Worm (Caenorhabditis elegans) whole organism, mixed stage, embryonic: Measurements from ENCODE around the gene F22B5.10.

Experiments
- bed-3 ChIP-seq: fragments of 200-800 bp; sonication (Bioruptor generic); optimal IDR thresholded peaks from 3 replicates; lab custom pipeline; 2018; ENCODE audit warnings: mild to moderate bottlenecking, missing genetic modification characterization, moderate library complexity, missing compliant biosample characterization
- ceh-39 ChIP-seq: fragments of 150-350 bp; optimal IDR thresholded peaks from 2 replicates; lab custom pipeline; 2014; ENCODE audit warnings: missing biosample characterization, missing genetic modification characterization
- ces-1 ChIP-seq: fragments of 150-350 bp; optimal IDR thresholded peaks from 2 replicates; lab custom pipeline; 2014; ENCODE audit warnings: missing biosample characterization, missing genetic modification reagents, missing genetic modification characterization
- cnd-1 ChIP-seq: fragments of 200-800 bp; sonication (Bioruptor generic); optimal IDR thresholded peaks from 2 replicates; lab custom pipeline; 2018; ENCODE audit warnings: mild to moderate bottlenecking, missing genetic modification characterization, missing compliant biosample characterization
- drap-1 ChIP-seq: fragments of 200-800 bp; sonication (Bioruptor generic); optimal IDR thresholded peaks from 3 replicates; lab custom pipeline; 2018; ENCODE audit warnings: mild to moderate bottlenecking, missing genetic modification characterization, missing compliant biosample characterization
- elt-1 ChIP-seq: sonication (generic microtip); optimal IDR thresholded peaks from 2 replicates; lab custom pipeline; 2017; ENCODE audit warnings: missing genetic modification characterization, mild to moderate bottlenecking, missing compliant biosample characterization, antibody characterized with exemption, moderate library complexity, borderline replicate concordance; ENCODE audit not compliant: insufficient read depth
- elt-3 ChIP-seq: fragments of 150-350 bp; optimal IDR thresholded peaks from 2 replicates; lab custom pipeline; 2014; ENCODE audit warnings: missing biosample characterization, missing genetic modification characterization
- ham-2 ChIP-seq: fragments of 200-800 bp; sonication (Bioruptor generic); optimal IDR thresholded peaks from 2 replicates; lab custom pipeline; 2018; ENCODE audit warnings: mild to moderate bottlenecking, missing genetic modification characterization, missing compliant biosample characterization
- hlh-1 ChIP-seq: fragments of 150-350 bp; optimal IDR thresholded peaks from 2 replicates; lab custom pipeline; 2014; ENCODE audit warnings: missing biosample characterization, missing genetic modification reagents, missing genetic modification characterization
- lin-13 ChIP-seq: fragments of 150-350 bp; optimal IDR thresholded peaks from 2 replicates; lab custom pipeline; 2014; ENCODE audit warnings: missing biosample characterization, missing genetic modification characterization
- lin-32 ChIP-seq: fragments of 200-800 bp; sonication (Bioruptor generic); optimal IDR thresholded peaks from 2 replicates; lab custom pipeline; 2018; ENCODE audit warnings: mild to moderate bottlenecking, missing genetic modification characterization, missing compliant biosample characterization
- mab-5 ChIP-seq: fragments of 150-350 bp; optimal IDR thresholded peaks from 2 replicates; lab custom pipeline; 2014; ENCODE audit warnings: missing biosample characterization, missing genetic modification characterization
- mep-1 ChIP-seq: fragments of 150-350 bp; optimal IDR thresholded peaks from 2 replicates; lab custom pipeline; 2017; ENCODE audit warnings: missing biosample characterization, missing genetic modification reagents, missing genetic modification characterization, inconsistent platforms
- mls-2 ChIP-seq: sonication (generic microtip); optimal IDR thresholded peaks from 2 replicates; lab custom pipeline; 2016; ENCODE audit warnings: mild to moderate bottlenecking, missing genetic modification characterization, moderate library complexity, missing compliant biosample characterization
- nhr-12 ChIP-seq: fragments of 150-350 bp; optimal IDR thresholded peaks from 2 replicates; lab custom pipeline; 2014; ENCODE audit warnings: missing biosample characterization, missing genetic modification characterization
- nhr-2 ChIP-seq: fragments of 150-350 bp; optimal IDR thresholded peaks from 2 replicates; lab custom pipeline; 2014; ENCODE audit warnings: missing biosample characterization, missing genetic modification characterization
- nhr-237 ChIP-seq: fragments of 150-350 bp; optimal IDR thresholded peaks from 2 replicates; lab custom pipeline; 2014; ENCODE audit warnings: missing biosample characterization, missing genetic modification characterization
- nhr-28 ChIP-seq: fragments of 150-350 bp; optimal IDR thresholded peaks from 2 replicates; lab custom pipeline; 2014; ENCODE audit warnings: missing biosample characterization, missing genetic modification characterization
- pha-4 ChIP-seq: fragments of 150-350 bp; optimal IDR thresholded peaks from 2 replicates; lab custom pipeline; 2018; ENCODE audit warnings: missing biosample characterization, missing genetic modification reagents, missing genetic modification characterization
- sem-2 ChIP-seq: fragments of 200-800 bp; sonication (Bioruptor generic); optimal IDR thresholded peaks from 2 replicates; lab custom pipeline; 2018; ENCODE audit warnings: mild to moderate bottlenecking, missing genetic modification characterization, missing compliant biosample characterization
- snpc-4 ChIP-seq: fragments of 150-350 bp; optimal IDR thresholded peaks from 2 replicates; lab custom pipeline; 2014; ENCODE audit warnings: missing biosample characterization, missing genetic modification characterization
- sptf-1 ChIP-seq: sonication (generic microtip); optimal IDR thresholded peaks from 2 replicates; lab custom pipeline; 2017; ENCODE audit warnings: mild to moderate bottlenecking, missing genetic modification characterization, moderate library complexity, missing compliant biosample characterization
- tbx-8 ChIP-seq: fragments of 200-800 bp; sonication (Bioruptor generic); optimal IDR thresholded peaks from 2 replicates; lab custom pipeline; 2018; ENCODE audit warnings: mild to moderate bottlenecking, missing genetic modification characterization, moderate library complexity, missing compliant biosample characterization
- unc-120 ChIP-seq: sonication (generic microtip); optimal IDR thresholded peaks from 2 replicates; lab custom pipeline; 2017; ENCODE audit warnings: missing genetic modification characterization, missing compliant biosample characterization; ENCODE audit not compliant: poor library complexity, severe bottlenecking
- unc-39 ChIP-seq: fragments of 150-350 bp; optimal IDR thresholded peaks from 2 replicates; lab custom pipeline; 2014; ENCODE audit warnings: missing biosample characterization, missing genetic modification characterization
- unc-62 ChIP-seq: fragments of 150-350 bp; optimal IDR thresholded peaks from 2 replicates; lab custom pipeline; 2014; ENCODE audit warnings: missing biosample characterization, missing genetic modification reagents, missing genetic modification characterization
- zip-8 ChIP-seq: fragments of 150-350 bp; optimal IDR thresholded peaks from 2 replicates; lab custom pipeline; 2014; ENCODE audit warnings: missing biosample characterization, missing genetic modification characterization
- ztf-11 ChIP-seq: fragments of 150-350 bp; optimal IDR thresholded peaks from 2 replicates; lab custom pipeline; 2014; ENCODE audit warnings: missing biosample characterization, missing genetic modification characterization

The F22B5.10 gene

DNA sequence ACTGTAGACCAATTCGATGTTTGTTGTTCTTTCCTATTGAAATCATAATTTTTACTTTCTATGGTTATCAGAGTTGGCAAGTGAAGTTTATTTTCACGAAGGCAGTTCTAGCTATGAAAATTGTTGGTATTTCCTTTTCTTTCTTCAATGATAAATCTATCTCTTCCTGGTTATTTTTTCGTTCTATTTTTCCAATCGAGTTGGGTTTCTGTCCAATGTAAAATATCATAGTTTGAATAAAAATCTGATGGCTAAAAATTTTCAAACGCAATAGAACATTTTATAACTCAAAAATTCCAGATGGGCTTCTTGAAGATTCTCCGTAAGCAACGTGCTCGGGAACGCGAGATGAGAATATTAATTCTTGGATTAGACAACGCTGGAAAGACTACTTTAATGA lies 23.0 kb upstream of the F22B5.10 start, which contains the start of gene evl-20:
evl-20 (plus strand) TSS at position 301 of the 400 bp plus-strand sequence.
- no peak for TF ChIP-seq nhr-2 (tag; lab: Kevin White, UChicago)
- no peak for TF ChIP-seq ham-2 (GFP tag; lab: Kevin White, UChicago)
- no peak for TF ChIP-seq sptf-1 (tag; lab: Kevin White, UChicago)

DNA sequence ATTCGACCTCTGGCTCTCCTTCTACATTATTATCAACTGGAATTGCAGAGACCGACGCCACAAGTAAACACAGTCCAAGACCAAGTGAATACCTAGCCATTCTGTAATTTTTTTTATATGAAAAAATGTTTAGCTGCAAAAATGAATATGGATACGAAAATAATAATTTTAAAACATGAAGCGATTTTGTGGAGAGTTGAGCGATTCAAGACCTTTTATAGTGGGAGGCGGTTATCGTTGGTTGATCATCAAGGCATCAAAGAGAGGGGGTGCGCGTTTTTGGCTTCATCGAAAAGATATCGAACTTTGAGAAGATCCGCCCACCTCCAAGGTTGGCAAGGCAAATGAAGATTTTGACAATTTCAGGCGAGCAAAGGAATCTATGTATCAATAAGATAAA lies 20.2 kb upstream of the F22B5.10 start, which contains the start of gene cut-3:
cut-3 (minus strand) TSS at position 101 of the 400 bp plus-strand sequence.
- TF ChIP-seq unc-62: no peak
- no peak for TF ChIP-seq ham-2 (GFP tag; lab: Kevin White, UChicago)
- no peak for TF ChIP-seq drap-1 (GFP tag; lab: Kevin White, UChicago)
- no peak for TF ChIP-seq nhr-2 (tag; lab: Kevin White, UChicago)
- no peak for TF ChIP-seq hlh-1 (tag; lab: Kevin White, UChicago)
- TF ChIP-seq lin-13 (tag; lab: Kevin White, UChicago): no peak
- TF ChIP-seq sem-2: no peak
- no peak for TF ChIP-seq nhr-12 (tag; lab: Kevin White, UChicago)
- no peak for TF ChIP-seq unc-120 (tag; lab: Kevin White, UChicago)
- TF ChIP-seq sptf-1 (tag; lab: Kevin White, UChicago): no peak
- no peak for TF ChIP-seq elt-1 (tag; lab: Kevin White, UChicago)

- TF ChIP-seq tbx-8 (GFP tag; lab: Kevin White, UChicago): no peak
- no peak for TF ChIP-seq lin-13 (tag; lab: Kevin White, UChicago)
- TF ChIP-seq nhr-237 (tag; lab: Kevin White, UChicago): no peak
- no peak for TF ChIP-seq hlh-1 (tag; lab: Kevin White, UChicago)
- TF ChIP-seq mep-1 (tag; lab: Kevin White, UChicago): no peak
- no peak for TF ChIP-seq zip-8 (tag; lab: Kevin White, UChicago)
- no peak for TF ChIP-seq nhr-2 (tag; lab: Kevin White, UChicago)
- no peak for TF ChIP-seq drap-1 (GFP tag; lab: Kevin White, UChicago)
- TF ChIP-seq unc-39 (tag; lab: Kevin White, UChicago): no peak
- TF ChIP-seq bed-3 (GFP tag; lab: Kevin White, UChicago): no peak
- no peak for TF ChIP-seq elt-3
- TF ChIP-seq mls-2 (tag; lab: Kevin White, UChicago): no peak
- TF ChIP-seq nhr-12 (tag; lab: Kevin White, UChicago): no peak
- TF ChIP-seq elt-1 (tag; lab: Kevin White, UChicago): no peak
Measured at ce11 chrII:8449660-8450118, 17.3 kb upstream of the F22B5.10 start, which contains the start of gene F22B5.4. TSS of gene F22B5.4 (plus strand) at chrII:8449710.

DNA sequence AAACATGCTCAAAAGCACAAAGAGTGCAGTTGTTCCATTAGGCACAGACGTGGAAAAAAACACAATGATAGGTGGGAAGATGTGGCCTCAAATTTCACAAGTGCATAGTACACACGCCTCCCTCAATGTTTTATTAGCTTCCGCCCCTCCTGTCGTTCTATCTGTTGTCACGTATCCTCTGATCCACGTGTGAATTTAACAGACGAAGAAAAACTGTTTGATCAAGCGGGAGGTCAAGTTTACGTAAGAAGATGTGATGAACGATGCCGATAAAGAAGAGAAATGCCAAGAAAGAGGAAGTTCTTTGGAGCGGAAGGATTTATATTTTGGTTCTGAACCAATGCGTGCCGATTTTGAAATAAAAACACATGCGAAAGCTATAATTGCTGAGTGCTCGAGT lies 16.2 kb upstream of the F22B5.10 start:
- TF ChIP-seq drap-1 (GFP tag; lab: Kevin White, UChicago) (no peak), cnd-1 (tag; lab: Kevin White, UChicago) (no peak), ces-1 (GFP tag; lab: Kevin White, UChicago) (no peak), ztf-11 (tag; lab: Kevin White, UChicago) (no peak)

DNA sequence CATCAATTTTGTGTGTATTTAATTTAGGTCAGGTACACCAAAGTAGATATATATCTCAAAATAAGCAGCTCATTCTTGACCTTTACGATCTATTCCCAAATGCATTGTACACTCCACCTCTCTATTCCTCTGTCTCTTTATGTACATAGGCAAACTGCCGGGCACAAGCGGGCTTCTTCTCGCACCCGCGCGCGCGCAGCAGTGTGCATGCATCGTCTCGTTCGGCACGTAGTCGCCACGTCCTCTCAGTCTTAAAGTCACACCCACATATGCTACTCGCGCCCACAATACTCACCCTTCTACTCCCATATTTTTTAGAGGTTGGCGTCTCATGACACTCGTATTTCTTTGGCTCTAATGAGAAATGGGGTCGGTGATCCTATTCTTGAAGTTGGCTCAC lies 15.5 kb upstream of the F22B5.10 start:
- TF ChIP-seq bed-3 (GFP tag; lab: Kevin White, UChicago): no peak
- no peak for TF ChIP-seq ceh-39 (tag; lab: Kevin White, UChicago)
- no peak for TF ChIP-seq snpc-4 (tag; lab: Kevin White, UChicago)
- no peak for TF ChIP-seq elt-1 (tag; lab: Kevin White, UChicago)
- TF ChIP-seq pha-4 (tag; lab: Kevin White, UChicago): peak; percentile 60
- TF ChIP-seq, all 35 proteins: peak for 1

DNA sequence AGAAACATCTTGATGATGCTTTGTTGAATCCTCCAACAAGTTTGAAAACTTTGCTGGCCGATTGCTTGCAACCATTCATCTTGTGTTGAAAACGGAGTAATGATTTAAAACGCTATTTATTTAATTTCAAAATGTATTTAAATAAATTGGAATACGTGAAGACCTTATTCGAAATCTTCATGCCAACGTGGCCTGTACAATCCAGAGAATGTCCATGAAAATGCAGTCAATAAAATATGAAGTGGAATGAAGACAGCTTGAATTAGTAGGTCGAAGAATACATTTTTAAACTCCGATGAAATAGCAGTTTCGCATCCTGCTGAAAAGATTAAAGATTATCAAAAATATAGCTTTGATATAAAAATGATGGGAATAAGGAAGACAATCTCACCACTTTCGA lies 12.5 kb upstream of the F22B5.10 start, which contains the start of gene F22B5.5:
F22B5.5 (minus strand) TSS at position 101 of the 400 bp plus-strand sequence.
- TF ChIP-seq zip-8 (tag; lab: Kevin White, UChicago): no peak
- TF ChIP-seq nhr-28 (tag; lab: Kevin White, UChicago): no peak
- TF ChIP-seq lin-32 (GFP tag; lab: Kevin White, UChicago): no peak
- TF ChIP-seq mab-5: no peak
- no peak for TF ChIP-seq unc-39 (tag; lab: Kevin White, UChicago)
- TF ChIP-seq elt-3: no peak
- TF ChIP-seq ces-1 (GFP tag; lab: Kevin White, UChicago): no peak
